Worm (Caenorhabditis elegans) whole organism, L2 larva: Measurements from ENCODE around the gene Y12A6A.1.

Experiments
- F13H6.1 ChIP-seq: sonication (generic microtip); optimal IDR thresholded peaks from 2 replicates; lab custom pipeline; 2016; ENCODE audit warnings: missing genetic modification characterization, missing compliant biosample characterization
- Y55F3AM.14 ChIP-seq: fragments of 200-800 bp; sonication (Bioruptor generic); optimal IDR thresholded peaks from 2 replicates; lab custom pipeline; 2018; ENCODE audit warnings: mild to moderate bottlenecking, missing genetic modification characterization, missing compliant biosample characterization
- ZK546.5 ChIP-seq: sonication (generic microtip); optimal IDR thresholded peaks from 2 replicates; lab custom pipeline; 2017; ENCODE audit warnings: missing biosample characterization, missing genetic modification characterization
- ama-1 ChIP-seq: fragments of 150-350 bp; optimal IDR thresholded peaks from 2 replicates; lab custom pipeline; 2018; ENCODE audit warnings: inconsistent platforms
- ceh-16 ChIP-seq: fragments of 150-350 bp; optimal IDR thresholded peaks from 2 replicates; lab custom pipeline; 2014; ENCODE audit warnings: missing biosample characterization, missing genetic modification characterization
- ceh-82 ChIP-seq: fragments of 150-350 bp; optimal IDR thresholded peaks from 2 replicates; lab custom pipeline; 2014; ENCODE audit warnings: missing biosample characterization, missing genetic modification characterization
- crh-2 ChIP-seq: sonication (generic microtip); optimal IDR thresholded peaks from 2 replicates; lab custom pipeline; 2017; ENCODE audit warnings: missing biosample characterization, missing genetic modification characterization
- dmd-4 ChIP-seq: sonication (generic microtip); optimal IDR thresholded peaks from 2 replicates; lab custom pipeline; 2017; ENCODE audit warnings: missing biosample characterization, missing genetic modification characterization
- egl-27 ChIP-seq: sonication (generic microtip); optimal IDR thresholded peaks from 3 replicates; lab custom pipeline; 2017; ENCODE audit warnings: missing biosample characterization, missing genetic modification reagents, missing genetic modification characterization
- elt-1 ChIP-seq: fragments of 150-350 bp; optimal IDR thresholded peaks from 2 replicates; lab custom pipeline; 2014; ENCODE audit warnings: missing biosample characterization, missing genetic modification characterization
- elt-3 ChIP-seq: sonication (generic microtip); optimal IDR thresholded peaks from 2 replicates; lab custom pipeline; 2017; ENCODE audit warnings: missing biosample characterization, missing genetic modification characterization
- fos-1 ChIP-seq: fragments of 150-350 bp; optimal IDR thresholded peaks from 2 replicates; lab custom pipeline; 2014; ENCODE audit warnings: missing biosample characterization, missing genetic modification characterization
- gmeb-1 ChIP-seq: fragments of 150-350 bp; optimal IDR thresholded peaks from 2 replicates; lab custom pipeline; 2014; ENCODE audit warnings: missing biosample characterization, missing genetic modification characterization
- lin-11 ChIP-seq: fragments of 150-350 bp; sonication (generic microtip); optimal IDR thresholded peaks from 2 replicates; lab custom pipeline; 2014; ENCODE audit warnings: missing biosample characterization, missing genetic modification characterization, inconsistent platforms, mixed read lengths
- lsy-2 ChIP-seq, 2 experiments: fragments of 150-350 bp in 1 of 2; sonication (generic microtip) in 1 of 2; optimal IDR thresholded peaks; 2 replicates each; lab custom pipeline; 2014 to 2017; ENCODE audit warnings: missing biosample characterization in 2 of 2, missing genetic modification characterization in 2 of 2
- mab-5 ChIP-seq: fragments of 150-350 bp; optimal IDR thresholded peaks from 2 replicates; lab custom pipeline; 2014; ENCODE audit warnings: missing biosample characterization, missing genetic modification characterization
- mbf-1 ChIP-seq: sonication (generic microtip); optimal IDR thresholded peaks from 2 replicates; lab custom pipeline; 2017; ENCODE audit warnings: missing biosample characterization, missing genetic modification characterization
- mdl-1 ChIP-seq, 2 experiments: fragments of 150-350 bp in 1 of 2; sonication (generic microtip) in 1 of 2; optimal IDR thresholded peaks; 2 replicates each; lab custom pipeline; 2017; ENCODE audit warnings: missing biosample characterization in 2 of 2, missing genetic modification characterization in 2 of 2
- nhr-11 ChIP-seq: fragments of 150-350 bp; optimal IDR thresholded peaks from 2 replicates; lab custom pipeline; 2014; ENCODE audit warnings: missing biosample characterization, missing genetic modification characterization
- nhr-12 ChIP-seq: fragments of 150-350 bp; optimal IDR thresholded peaks from 2 replicates; lab custom pipeline; 2014; ENCODE audit warnings: missing biosample characterization, missing genetic modification characterization
- nhr-129 ChIP-seq: fragments of 150-350 bp; optimal IDR thresholded peaks from 2 replicates; lab custom pipeline; 2014; ENCODE audit warnings: missing biosample characterization, missing genetic modification characterization
- nhr-21 ChIP-seq: fragments of 150-350 bp; optimal IDR thresholded peaks from 2 replicates; lab custom pipeline; 2014; ENCODE audit warnings: missing biosample characterization, missing genetic modification characterization
- nhr-23 ChIP-seq: fragments of 150-350 bp; optimal IDR thresholded peaks from 2 replicates; lab custom pipeline; 2014; ENCODE audit warnings: missing biosample characterization, missing genetic modification reagents, missing genetic modification characterization
- nhr-237 ChIP-seq: fragments of 150-350 bp; optimal IDR thresholded peaks from 2 replicates; lab custom pipeline; 2014; ENCODE audit warnings: missing biosample characterization, missing genetic modification characterization
- nhr-25 ChIP-seq: fragments of 150-350 bp; sonication (generic microtip); optimal IDR thresholded peaks from 3 replicates; lab custom pipeline; 2014; ENCODE audit warnings: missing biosample characterization, missing genetic modification characterization
- sem-4 ChIP-seq: fragments of 150-350 bp; optimal IDR thresholded peaks from 2 replicates; lab custom pipeline; 2014; ENCODE audit warnings: missing biosample characterization, missing genetic modification reagents, missing genetic modification characterization
- sma-3 ChIP-seq: sonication (generic microtip); optimal IDR thresholded peaks from 2 replicates; lab custom pipeline; 2016; ENCODE audit warnings: missing genetic modification reagents, missing genetic modification characterization, missing compliant biosample characterization
- sma-9 ChIP-seq, 2 experiments: fragments of 150-350 bp in 1 of 2; sonication (generic microtip) in 1 of 2; optimal IDR thresholded peaks; 2 replicates each; lab custom pipeline; 2014 to 2016; ENCODE audit warnings: missing genetic modification characterization in 2 of 2, mild to moderate bottlenecking in 1 of 2, missing biosample characterization in 1 of 2, missing compliant biosample characterization in 1 of 2, missing genetic modification reagents in 1 of 2, moderate library complexity in 1 of 2
- snpc-4 ChIP-seq: fragments of 150-350 bp; optimal IDR thresholded peaks from 2 replicates; lab custom pipeline; 2014; ENCODE audit warnings: missing biosample characterization, missing genetic modification characterization
- unc-39 ChIP-seq: fragments of 150-350 bp; optimal IDR thresholded peaks from 2 replicates; lab custom pipeline; 2014; ENCODE audit warnings: missing biosample characterization, missing genetic modification characterization
- unc-55 ChIP-seq: fragments of 150-350 bp; sonication (generic microtip); optimal IDR thresholded peaks from 3 replicates; lab custom pipeline; 2014; ENCODE audit warnings: missing biosample characterization, missing genetic modification reagents, missing genetic modification characterization
- ztf-1 ChIP-seq: fragments of 200-800 bp; sonication (Bioruptor generic); conservative IDR thresholded peaks from 2 replicates; pipeline ENCODE4 v1.3.6; 2022; ENCODE audit warnings: missing genetic modification characterization, missing compliant biosample characterization
- ztf-11 ChIP-seq: sonication (generic microtip); optimal IDR thresholded peaks from 2 replicates; lab custom pipeline; 2017; ENCODE audit warnings: missing biosample characterization, missing genetic modification characterization
- ztf-4 ChIP-seq: fragments of 150-350 bp; optimal IDR thresholded peaks from 2 replicates; lab custom pipeline; 2014; ENCODE audit warnings: missing biosample characterization, missing genetic modification characterization

The Y12A6A.1 gene

ce11 chrX:13650799-13651198, 29.3 kb upstream of the Y12A6A.1 start, which contains the start of gene C40C9.4:
TSS of gene C40C9.4 (plus strand) at chrX:13651099.
- TF ChIP-seq dmd-4: no peak
- no peak for TF ChIP-seq lin-11
- no peak for TF ChIP-seq sem-4 (tag; lab: Kevin White, UChicago)
- no peak for TF ChIP-seq gmeb-1 (tag; lab: Kevin White, UChicago)
- no peak for TF ChIP-seq sma-3 (GFP tag; lab: Kevin White, UChicago)
- TF ChIP-seq elt-1 (tag; lab: Kevin White, UChicago): no peak
- TF ChIP-seq ceh-16 (tag; lab: Kevin White, UChicago): no peak
- TF ChIP-seq egl-27 (tag; lab: Kevin White, UChicago): no peak
- TF ChIP-seq sma-9 (GFP tag; optimal IDR thresholded peaks at IDR 0.05; lab: Kevin White, UChicago): no peak
- TF ChIP-seq sma-9 (tag; optimal IDR thresholded peaks at IDR 0.05; lab: Kevin White, UChicago): no peak
- TF ChIP-seq ceh-82 (tag; lab: Kevin White, UChicago): no peak
- no peak for TF ChIP-seq mab-5 (tag; lab: Kevin White, UChicago)
- TF ChIP-seq Y55F3AM.14 (GFP tag; lab: Kevin White, UChicago): no peak
- TF ChIP-seq nhr-237: no peak
- TF ChIP-seq crh-2 (tag; lab: Kevin White, UChicago): no peak

ce11 chrX:13647305-13647704, 25.8 kb upstream of the Y12A6A.1 start, which contains the start of gene C40C9.3:
TSS of gene C40C9.3 (plus strand) at chrX:13647605.
- TF ChIP-seq fos-1 (no peak), gmeb-1 (tag; lab: Kevin White, UChicago) (no peak), snpc-4 (tag; lab: Kevin White, UChicago) (no peak), nhr-11 (no peak), ztf-4 (tag; lab: Kevin White, UChicago) (no peak), sma-9 (GFP tag; optimal IDR thresholded peaks at IDR 0.05; lab: Kevin White, UChicago) (no peak), sma-9 (tag; optimal IDR thresholded peaks at IDR 0.05; lab: Kevin White, UChicago) (no peak), ztf-1 (GFP tag; lab: Robert Waterston, UW) (no peak), ZK546.5 (tag; lab: Kevin White, UChicago) (no peak), unc-55 (GFP tag; lab: Kevin White, UChicago) (no peak), mbf-1 (tag; lab: Kevin White, UChicago) (no peak), crh-2 (tag; lab: Kevin White, UChicago) (no peak), ceh-82 (tag; lab: Kevin White, UChicago) (no peak), mdl-1 (tag; optimal IDR thresholded peaks at IDR 0.05; lab: Kevin White, UChicago) (no peak), nhr-25 (tag; lab: Kevin White, UChicago) (no peak), lin-11 (no peak), ztf-11 (tag; lab: Kevin White, UChicago) (no peak), nhr-23 (tag; lab: Kevin White, UChicago) (no peak), ama-1 (no peak), F13H6.1 (tag; lab: Kevin White, UChicago) (no peak)

ce11 chrX:13646798-13647197, 25.3 kb upstream of the Y12A6A.1 start, which contains the start of gene acr-9:
TSS of gene acr-9 (minus strand) at chrX:13646898.
- TF ChIP-seq nhr-25 (tag; lab: Kevin White, UChicago) (no peak), nhr-11 (no peak), lsy-2 (tag; optimal IDR thresholded peaks at IDR 0.05; lab: Kevin White, UChicago) (no peak), sma-3 (GFP tag; lab: Kevin White, UChicago) (no peak)
- TF ChIP-seq, all 48 proteins: peak for 0

- TF ChIP-seq unc-55 (GFP tag; lab: Kevin White, UChicago) (peak; percentile 82), mab-5 (tag; lab: Kevin White, UChicago) (peak; percentile 3), sma-9 (GFP tag; optimal IDR thresholded peaks at IDR 0.05; lab: Kevin White, UChicago) (no peak), sma-9 (tag; optimal IDR thresholded peaks at IDR 0.05; lab: Kevin White, UChicago) (no peak)
Measured at ce11 chrX:13644884-13645283, 23.4 kb upstream of the Y12A6A.1 start.

- TF ChIP-seq ama-1 (no peak), mbf-1 (tag; lab: Kevin White, UChicago) (no peak), nhr-21 (tag; lab: Kevin White, UChicago) (no peak), unc-55 (GFP tag; lab: Kevin White, UChicago) (no peak), F13H6.1 (tag; lab: Kevin White, UChicago) (no peak), lin-11 (no peak), elt-3 (tag; lab: Kevin White, UChicago) (no peak), unc-39 (tag; lab: Kevin White, UChicago) (no peak), elt-1 (tag; lab: Kevin White, UChicago) (no peak), nhr-237 (no peak), nhr-129 (tag; lab: Kevin White, UChicago) (no peak), egl-27 (tag; lab: Kevin White, UChicago) (no peak), nhr-12 (tag; lab: Kevin White, UChicago) (no peak)
Measured at ce11 chrX:13639577-13639976, 18.0 kb upstream of the Y12A6A.1 start, which contains the start of gene twk-20. TSS of gene twk-20 (plus strand) at chrX:13639877.
